Worm (Caenorhabditis elegans) whole organism, dauer: ENCODE measurements around the gene ZK354.8.
"Not testable (repeated sequence)": the region's sequence is repeated elsewhere in the genome, so short reads cannot be mapped to it uniquely, and the experiment has no call there.

Source experiments
- unc-62 ChIP-seq: sonication (generic microtip); optimal IDR thresholded peaks from 2 replicates; lab custom pipeline; 2017; ENCODE audit warnings: missing biosample characterization, missing genetic modification reagents, missing genetic modification characterization

The ZK354.8 gene

DNA sequence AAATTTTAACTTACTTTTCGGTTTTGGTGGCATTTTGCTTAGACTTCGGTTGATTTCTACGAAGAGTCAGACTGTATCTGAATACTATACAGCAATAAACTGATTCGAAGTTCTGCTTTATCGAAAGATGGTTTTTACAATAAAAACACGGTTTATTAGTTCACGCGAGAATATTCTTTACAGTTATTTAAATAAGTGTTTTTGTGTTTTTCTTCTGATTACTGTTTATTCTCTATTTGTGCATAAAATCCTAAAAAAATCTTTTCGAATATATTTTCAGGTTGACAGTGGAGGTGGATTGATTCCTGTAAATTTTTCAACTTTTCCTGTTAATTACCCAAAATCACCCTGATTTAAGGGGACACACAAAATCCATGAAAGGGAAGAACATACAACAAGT, at the start of gene ZK354.8:
TSS of gene ZK354.8 (minus strand) at position 101 of the 400 bp plus-strand sequence.
- no peak for TF ChIP-seq unc-62 (GFP tag; lab: Kevin White, UChicago)

DNA sequence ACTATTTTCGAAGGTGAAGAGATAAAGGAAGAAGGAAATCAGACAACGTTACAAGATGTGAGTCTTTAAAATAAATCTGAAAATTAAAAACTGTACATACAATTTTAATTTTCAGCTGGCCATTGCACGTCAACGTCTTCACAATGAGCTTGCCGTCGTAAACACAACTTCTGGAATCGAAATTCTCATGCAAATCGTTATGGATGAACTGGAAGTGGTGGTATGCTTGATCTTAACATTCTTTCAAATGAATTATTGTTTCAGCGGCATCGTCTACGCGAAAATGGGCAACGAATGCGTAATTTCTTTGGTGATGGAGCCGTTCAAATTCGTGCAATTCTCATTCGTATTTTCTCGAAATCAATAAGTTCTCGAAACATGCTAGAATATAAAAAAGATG, 48.6 kb upstream of the ZK354.8 start:
- TF ChIP-seq unc-62 (GFP tag; lab: Kevin White, UChicago), result no peak

DNA sequence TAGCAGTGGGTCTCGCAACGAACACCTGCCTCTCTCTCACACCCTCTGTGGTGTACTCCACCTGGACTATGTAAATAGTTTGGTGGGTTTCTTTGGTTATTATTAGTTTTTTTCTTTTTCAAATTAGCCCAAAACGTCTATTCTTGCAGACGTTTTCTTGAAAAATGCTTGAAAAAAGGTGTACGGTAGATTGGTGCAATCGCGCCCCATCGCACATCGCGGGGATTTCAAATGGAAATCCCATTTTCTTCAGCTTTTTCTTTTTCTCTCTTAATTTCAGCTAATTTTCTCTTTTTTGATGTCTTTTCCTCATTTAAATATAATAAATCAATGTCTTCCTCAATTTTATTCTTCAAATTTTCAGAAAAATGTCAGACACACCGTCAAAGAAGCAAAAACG, 48.2 kb upstream of the ZK354.8 start, which contains the start of gene Y4C6B.1:
TSS of gene Y4C6B.1 (plus strand) at position 365 of the 400 bp plus-strand sequence.
- TF ChIP-seq unc-62 (GFP tag; lab: Kevin White, UChicago), result no peak

DNA sequence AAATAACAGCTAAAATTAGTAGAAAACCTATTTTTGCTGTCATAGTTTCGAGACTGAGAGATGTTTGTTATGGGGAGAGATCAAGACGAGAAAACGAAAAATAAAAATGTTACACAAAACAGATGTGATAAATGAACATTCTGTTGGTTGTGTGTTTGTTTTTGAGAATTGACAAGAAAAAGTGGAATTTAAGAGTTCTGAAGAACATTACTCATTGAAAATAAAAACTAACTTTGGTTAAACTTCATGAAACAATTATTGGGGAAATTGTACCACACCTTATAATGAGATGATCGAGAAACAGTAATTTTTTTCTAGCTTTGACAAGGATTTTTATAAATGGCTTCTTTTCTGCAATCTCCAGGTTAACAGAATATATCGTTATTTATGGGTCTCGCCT, 47.4 kb upstream of the ZK354.8 start, which contains the start of gene Y4C6B.7:
TSS of gene Y4C6B.7 (minus strand) at position 101 of the 400 bp plus-strand sequence.
- TF ChIP-seq unc-62 (GFP tag; lab: Kevin White, UChicago), result no peak

DNA sequence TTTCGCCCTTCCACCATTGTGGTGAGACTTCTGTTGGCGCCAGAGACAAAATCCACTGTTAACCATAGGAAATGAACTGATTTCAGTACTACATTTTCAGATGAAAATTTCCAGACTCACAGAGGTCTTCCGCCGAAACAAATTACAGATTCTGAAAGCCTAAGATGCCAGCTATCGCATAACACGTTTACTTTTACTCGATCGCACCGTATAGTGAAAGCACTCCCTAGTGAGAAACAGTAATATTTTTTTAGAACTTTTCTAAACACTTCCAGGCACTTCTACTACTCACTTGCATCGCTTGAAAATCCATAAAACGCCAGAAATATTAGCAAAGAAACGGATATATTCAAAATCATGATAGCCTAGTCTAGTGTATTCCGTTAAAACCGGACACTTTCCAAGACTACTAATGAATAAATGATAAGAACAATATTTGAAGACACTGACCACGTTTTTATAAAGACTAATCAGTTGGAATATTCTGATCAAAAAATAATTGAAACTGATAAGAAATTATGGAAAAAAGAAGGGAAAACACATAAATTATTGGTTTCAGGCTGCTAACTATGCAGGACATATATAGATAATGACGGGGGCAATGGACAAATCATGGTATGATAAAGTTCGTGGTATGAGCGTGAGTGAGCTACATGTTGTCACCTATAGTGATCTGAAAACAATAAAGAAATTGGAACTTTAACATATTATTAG, 44.7 kb upstream of the ZK354.8 start, which contains the start of gene gba-4:
TSS of gene gba-4 (minus strand) at position 418 of the 714 bp plus-strand sequence.
- not testable (repeated sequence) for TF ChIP-seq unc-62 (GFP tag; lab: Kevin White, UChicago)

DNA sequence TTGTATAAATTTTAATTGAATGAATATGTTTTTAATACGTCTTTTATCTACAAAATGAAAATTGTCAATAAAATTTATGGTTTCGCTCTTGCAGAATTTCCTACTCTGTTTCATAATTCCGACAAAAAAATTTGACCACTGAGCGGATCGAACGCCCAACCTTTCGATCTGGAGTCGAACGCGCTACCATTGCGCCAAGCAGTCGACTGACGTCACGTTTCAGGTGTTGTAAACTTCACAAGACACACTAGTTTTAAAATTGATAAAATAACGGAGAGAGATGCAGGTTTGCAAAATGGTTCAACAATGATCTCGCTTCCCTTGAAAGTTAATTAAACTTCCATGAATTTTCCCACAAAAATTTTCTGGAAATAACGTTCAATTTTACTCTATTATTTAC, 38.2 kb upstream of the ZK354.8 start:
- no peak for TF ChIP-seq unc-62 (GFP tag; lab: Kevin White, UChicago)

DNA sequence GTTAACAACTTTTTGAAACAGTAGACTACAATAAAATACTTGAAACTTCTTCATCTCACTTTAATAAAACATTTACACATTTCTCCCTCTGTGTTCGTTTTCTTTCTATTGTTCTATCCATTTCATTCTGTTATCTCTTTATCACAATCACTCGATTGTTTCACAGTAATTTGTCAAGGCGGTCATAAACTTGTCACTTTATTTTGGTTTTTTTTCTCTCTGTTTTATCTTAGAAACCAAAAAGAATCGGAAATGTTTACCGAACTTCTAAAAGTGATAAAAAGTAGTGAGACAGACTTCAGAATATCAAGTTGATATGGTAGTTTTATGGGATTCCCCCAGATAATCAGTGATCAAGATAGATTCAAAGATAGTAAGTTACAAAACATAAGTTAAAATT, 33.3 kb upstream of the ZK354.8 start, which contains the start of gene Y4C6B.2:
TSS of gene Y4C6B.2 (plus strand) at position 320 of the 400 bp plus-strand sequence.
- no peak for TF ChIP-seq unc-62 (GFP tag; lab: Kevin White, UChicago)

DNA sequence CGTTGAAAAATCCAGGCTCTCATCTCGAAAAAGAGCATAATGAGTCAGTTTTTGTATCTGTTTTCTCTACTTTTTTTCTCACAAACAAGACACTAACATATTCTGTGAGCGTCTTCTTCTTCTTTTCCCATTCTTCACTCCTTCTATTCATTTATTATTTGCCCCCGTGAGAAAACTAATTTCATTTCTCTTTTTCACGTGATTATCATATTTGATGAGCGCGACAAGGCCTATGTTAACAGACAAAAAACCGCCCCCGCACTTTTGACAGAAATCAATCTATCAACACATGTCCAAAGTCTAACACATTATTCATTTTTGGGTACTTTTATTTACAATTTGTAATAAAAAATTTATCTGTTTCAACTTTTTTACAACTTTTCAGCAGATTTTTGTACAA, 31.7 kb upstream of the ZK354.8 start:
- no peak for TF ChIP-seq unc-62 (GFP tag; lab: Kevin White, UChicago)

DNA sequence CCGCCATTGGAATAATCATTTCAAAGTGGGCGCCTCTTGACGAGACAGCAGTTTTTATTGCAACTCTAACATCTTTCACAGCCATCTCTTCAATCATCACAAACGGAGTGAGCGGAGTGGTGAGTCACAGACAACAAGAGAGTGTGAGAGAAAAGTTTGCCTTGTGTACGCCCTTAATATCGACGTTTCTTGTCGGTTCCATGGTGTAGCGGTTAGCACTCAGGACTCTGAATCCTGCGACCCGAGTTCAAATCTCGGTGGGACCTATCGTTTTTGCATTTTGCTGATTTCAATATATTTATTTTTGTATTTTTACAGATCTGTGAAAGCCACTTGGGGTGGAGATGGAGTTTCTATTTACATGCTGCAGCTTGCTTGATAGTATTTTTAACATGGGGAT, 28.6 kb upstream of the ZK354.8 start:
- no peak for TF ChIP-seq unc-62 (GFP tag; lab: Kevin White, UChicago)

DNA sequence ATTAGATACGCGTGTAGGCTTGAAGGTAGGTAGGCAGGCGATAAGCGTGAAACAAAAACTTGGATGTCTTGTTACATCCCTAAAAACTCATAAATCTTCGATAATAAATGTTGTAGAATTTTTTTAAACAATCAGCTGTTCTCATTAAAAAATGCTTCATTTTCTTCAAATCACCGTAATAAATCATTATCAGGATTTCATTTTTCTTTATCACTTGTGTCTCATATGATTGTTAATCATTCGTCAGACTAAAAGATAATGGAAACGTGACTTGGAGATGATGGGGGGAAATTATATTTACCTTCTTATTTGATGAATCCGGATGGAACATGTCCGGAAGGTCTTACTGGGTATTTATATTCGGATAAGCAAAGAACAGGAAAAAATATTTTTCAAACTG, 27.5 kb upstream of the ZK354.8 start:
- TF ChIP-seq unc-62 (GFP tag; lab: Kevin White, UChicago), result no peak

DNA sequence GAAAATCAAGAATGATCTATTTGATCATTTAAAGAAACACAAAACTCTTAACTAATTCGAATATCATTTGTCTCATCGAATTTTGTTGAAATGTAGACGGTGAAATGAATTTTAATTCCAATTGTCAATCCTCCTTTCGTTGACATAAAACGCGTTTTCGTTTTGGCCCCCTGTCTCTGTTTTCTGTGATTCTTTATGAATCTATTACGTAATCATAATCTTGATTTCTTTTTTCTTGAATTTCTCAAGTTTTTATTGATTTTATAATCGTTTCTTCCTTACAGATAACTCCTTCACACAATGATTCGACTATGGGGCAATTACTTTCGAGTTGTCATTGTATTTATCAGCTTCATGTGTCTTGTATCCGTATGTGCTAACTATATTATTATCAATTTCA, 26.2 kb upstream of the ZK354.8 start, which contains the start of gene Y4C6B.3:
TSS of gene Y4C6B.3 (plus strand) at position 301 of the 400 bp plus-strand sequence.
- TF ChIP-seq unc-62 (GFP tag; lab: Kevin White, UChicago), result no peak

DNA sequence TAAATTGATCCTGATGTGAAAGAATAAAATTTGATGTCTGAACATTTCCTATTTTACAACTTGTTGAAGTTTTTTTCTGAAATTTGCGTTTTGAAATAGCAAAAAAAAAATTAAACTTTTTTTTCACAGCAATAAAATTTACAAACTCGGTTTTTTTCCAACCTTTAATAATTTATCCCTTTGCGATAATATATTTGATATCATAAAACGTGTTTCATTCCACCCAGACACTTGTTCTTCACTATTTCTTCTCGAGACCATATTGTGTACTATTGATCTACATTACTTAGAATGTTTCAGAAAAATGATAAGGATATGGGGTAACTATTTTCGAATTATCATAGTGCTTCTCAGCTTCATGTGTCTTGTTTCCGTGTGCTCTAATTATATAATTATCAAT, 20.2 kb upstream of the ZK354.8 start, which contains the start of gene Y4C6B.4:
TSS of gene Y4C6B.4 (plus strand) at position 301 of the 400 bp plus-strand sequence.
- TF ChIP-seq unc-62 (GFP tag; lab: Kevin White, UChicago), result no peak

DNA sequence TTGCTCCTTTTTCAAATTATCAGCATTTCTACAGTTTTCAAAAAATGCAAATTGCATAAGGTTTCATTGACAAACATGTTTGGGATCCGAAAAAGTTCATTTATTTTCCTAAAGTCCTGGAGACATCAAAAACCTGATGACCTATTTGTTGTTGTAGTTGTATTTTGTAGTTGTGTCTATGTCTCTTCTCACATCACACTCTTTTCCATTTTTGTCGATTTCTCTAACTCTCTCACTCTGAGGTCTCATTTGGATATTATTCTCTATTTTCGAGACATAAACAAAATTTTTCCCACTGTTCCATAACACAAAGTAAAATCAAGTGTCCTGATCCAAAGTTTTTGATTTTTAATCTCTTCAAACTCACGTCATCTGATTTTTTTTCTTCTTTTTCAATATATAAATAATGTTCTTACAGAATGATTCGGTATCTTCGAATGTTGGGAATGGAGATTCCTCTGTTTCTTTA, 12.9 kb upstream of the ZK354.8 start, which contains the start of gene slc-46A:
TSS of gene slc-46A (plus strand) at position 419 of the 469 bp plus-strand sequence.
- TF ChIP-seq unc-62 (GFP tag; lab: Kevin White, UChicago), result no peak

DNA sequence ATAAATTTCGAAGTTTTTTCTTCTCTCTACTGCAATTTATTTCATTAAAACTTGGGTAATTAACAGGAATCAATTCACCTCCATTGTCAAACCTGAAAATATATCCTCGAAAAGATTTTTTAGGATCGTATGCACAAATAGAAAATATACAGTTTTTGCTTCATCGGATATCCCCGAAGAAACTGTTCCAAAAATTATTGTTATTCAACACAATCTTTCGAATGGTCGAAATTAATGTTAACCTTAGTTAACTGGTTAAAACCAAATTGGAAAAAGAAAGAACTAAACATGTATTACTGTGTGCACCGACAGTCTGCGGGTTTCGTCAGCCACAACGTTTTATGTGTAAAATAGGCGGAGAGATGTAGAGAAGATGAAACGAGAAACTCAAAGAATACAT, 11.2 kb upstream of the ZK354.8 start:
- TF ChIP-seq unc-62 (GFP tag; lab: Kevin White, UChicago), result no peak

DNA sequence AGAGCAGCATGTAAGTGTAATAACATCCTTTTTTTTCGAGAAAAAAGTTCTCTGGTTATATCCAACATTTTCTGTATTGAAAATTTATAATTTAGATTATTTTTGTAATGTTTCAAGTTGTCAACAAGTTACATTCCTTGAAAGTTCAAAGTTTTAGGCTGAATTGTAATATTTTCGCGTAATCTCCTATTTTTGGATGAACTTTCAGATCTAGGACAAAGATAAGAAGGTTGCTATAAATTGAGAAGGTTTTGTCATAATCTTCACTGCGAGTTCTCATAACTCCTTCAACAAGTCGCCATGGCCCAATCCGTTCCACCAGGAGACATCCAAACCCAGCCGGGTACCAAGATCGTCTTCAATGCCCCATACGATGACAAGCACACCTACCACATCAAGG, 10.3 kb upstream of the ZK354.8 start, which contains the start of gene msp-65:
TSS of gene msp-65 (plus strand) at position 301 of the 400 bp plus-strand sequence.
- TF ChIP-seq unc-62 (GFP tag; lab: Kevin White, UChicago), result not testable (repeated sequence)

DNA sequence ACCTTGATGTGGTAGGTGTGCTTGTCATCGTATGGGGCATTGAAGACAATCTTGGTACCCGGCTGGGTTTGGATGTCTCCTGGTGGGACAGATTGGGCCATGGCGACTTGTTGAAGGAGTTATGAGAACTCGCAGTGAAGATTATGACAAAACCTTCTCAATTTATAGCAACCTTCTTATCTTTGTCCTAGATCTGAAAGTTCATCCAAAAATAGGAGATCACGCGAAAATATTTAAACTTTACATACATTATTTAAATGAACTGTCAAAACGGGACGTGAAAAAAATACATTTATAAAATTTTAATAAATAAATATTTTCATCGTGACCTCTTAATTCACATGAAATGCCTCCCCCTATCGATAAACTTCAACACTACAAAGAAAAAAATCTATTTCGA, 7.1 kb upstream of the ZK354.8 start, which contains the start of the genes msp-59 and ZK354.2:
TSS of gene msp-59 (minus strand) at position 101 of the 400 bp plus-strand sequence.
TSS of gene ZK354.2 (plus strand) at position 395 of the 400 bp plus-strand sequence.
- not testable (repeated sequence) for TF ChIP-seq unc-62 (GFP tag; lab: Kevin White, UChicago)
